Worm (Caenorhabditis elegans) whole organism, midembryonic: Measurements from ENCODE around the gene fbxa-15.

ENCODE experiments used
- T22C8.4 ChIP-seq: fragments of 200-800 bp; sonication (Bioruptor generic); IDR thresholded peaks from 2 replicates; pipeline ENCODE4 v1.3.6; 2022; ENCODE audit warnings: missing genetic modification characterization, missing compliant biosample characterization
- cog-1 ChIP-seq: sonication (generic microtip); optimal IDR thresholded peaks from 2 replicates; lab custom pipeline; 2016; ENCODE audit warnings: missing genetic modification characterization, missing compliant biosample characterization
- klf-2 ChIP-seq: fragments of 200-800 bp; sonication (Bioruptor generic); conservative IDR thresholded peaks from 2 replicates; pipeline ENCODE4 v1.3.6; 2022; ENCODE audit warnings: missing genetic modification reagents, missing genetic modification characterization, missing compliant biosample characterization
- ref-1 ChIP-seq: fragments of 200-800 bp; sonication (Bioruptor generic); conservative IDR thresholded peaks from 2 replicates; pipeline ENCODE4 v1.3.6; 2022; ENCODE audit warnings: missing genetic modification reagents, missing genetic modification characterization, missing compliant biosample characterization
- tab-1 ChIP-seq: fragments of 200-800 bp; sonication (Bioruptor generic); IDR thresholded peaks from 2 replicates; pipeline ENCODE4 v1.3.6; 2022; ENCODE audit warnings: missing genetic modification characterization, missing compliant biosample characterization
- ztf-23 ChIP-seq: fragments of 200-800 bp; sonication (Bioruptor generic); IDR thresholded peaks from 2 replicates; pipeline ENCODE4 v1.3.6; 2022; ENCODE audit warnings: missing genetic modification reagents, missing genetic modification characterization, missing compliant biosample characterization
- ztf-29 ChIP-seq: fragments of 200-800 bp; sonication (Bioruptor generic); IDR thresholded peaks from 2 replicates; pipeline ENCODE4 v1.3.6; 2022; ENCODE audit warnings: missing genetic modification reagents, missing genetic modification characterization, missing compliant biosample characterization

DNA sequence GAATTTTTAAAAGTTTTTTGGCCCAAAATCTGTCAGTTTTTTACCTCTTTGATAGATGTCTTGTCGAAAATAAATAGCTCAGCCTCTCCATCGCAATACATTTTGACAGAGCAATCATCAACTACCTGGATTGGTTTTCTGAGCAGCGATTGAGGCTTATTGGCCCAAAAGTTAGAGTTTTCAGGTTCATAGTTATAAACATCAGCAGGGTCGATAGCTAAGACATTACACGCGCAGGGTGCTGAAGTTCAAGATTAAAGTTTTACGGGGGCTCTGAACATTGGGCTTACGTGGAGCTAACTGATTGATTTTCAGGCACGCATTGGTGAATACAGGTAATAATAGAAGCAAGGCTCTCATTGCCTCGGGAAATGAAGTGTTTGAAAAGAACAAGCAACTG lies 38.2 kb upstream of the fbxa-15 start, which contains the start of gene Y82E9BR.9:
- TF ChIP-seq tab-1 (GFP tag; lab: Robert Waterston, UW) (no peak), ztf-23 (no peak), cog-1 (tag; lab: Kevin White, UChicago) (no peak), klf-2 (GFP tag; lab: Robert Waterston, UW) (no peak), T22C8.4 (GFP tag; lab: Robert Waterston, UW) (no peak), ref-1 (GFP tag; lab: Robert Waterston, UW) (no peak), ztf-29 (GFP tag; lab: Robert Waterston, UW) (no peak)
